Fruit fly (Drosophila melanogaster) whole organism, embryonic: ENCODE data around the gene NijC.

Experiments
- ATbp ChIP-seq: fragments of 200-800 bp; sonication (Bioruptor generic); optimal IDR thresholded peaks from 2 replicates; lab custom pipeline; 2017; ENCODE audit warnings: missing biosample characterization, mild to moderate bottlenecking, missing genetic modification characterization, missing genetic modification reagents
- Atf6 ChIP-seq: fragments of 200-800 bp; sonication (Bioruptor generic); IDR thresholded peaks from 2 replicates; pipeline ENCODE4 v1.3.6; 2022; ENCODE audit warnings: missing biosample characterization, missing genetic modification characterization
- B-H1 ChIP-seq: fragments of 200-800 bp; sonication (Bioruptor generic); IDR thresholded peaks from 3 replicates; pipeline ENCODE4 v1.3.6; 2022; ENCODE audit warnings: missing biosample characterization, missing genetic modification characterization
- Bgb ChIP-seq: fragments of 200-800 bp; sonication (Bioruptor generic); IDR thresholded peaks from 2 replicates; pipeline ENCODE4 v1.3.6; 2022; ENCODE audit warnings: missing biosample characterization, missing genetic modification characterization; ENCODE audit not compliant: partially characterized antibody
- CG10462 ChIP-seq: fragments of 200-800 bp; sonication (Bioruptor generic); optimal IDR thresholded peaks from 2 replicates; lab custom pipeline; 2016; ENCODE audit warnings: missing biosample characterization, missing genetic modification characterization
- CG10979 ChIP-seq: fragments of 200-800 bp; sonication (Bioruptor generic); optimal IDR thresholded peaks from 2 replicates; lab custom pipeline; 2018; ENCODE audit warnings: missing biosample characterization, mild to moderate bottlenecking, missing genetic modification characterization, moderate library complexity
- CG13287 ChIP-seq: fragments of 200-800 bp; sonication (Bioruptor generic); IDR thresholded peaks from 2 replicates; pipeline ENCODE4 v1.3.6; 2022; ENCODE audit warnings: missing biosample characterization, missing genetic modification characterization; ENCODE audit not compliant: partially characterized antibody
- CG13894 ChIP-seq: fragments of 200-800 bp; sonication (Bioruptor generic); optimal IDR thresholded peaks from 3 replicates; lab custom pipeline; 2018; ENCODE audit warnings: missing biosample characterization, mild to moderate bottlenecking, missing genetic modification characterization, moderate library complexity
- CG14710 ChIP-seq: fragments of 200-800 bp; sonication (Bioruptor generic); optimal IDR thresholded peaks from 3 replicates; lab custom pipeline; 2019; ENCODE audit warnings: missing biosample characterization, mild to moderate bottlenecking, missing genetic modification characterization, moderate library complexity
- CG15514 ChIP-seq: fragments of 200-800 bp; sonication (Bioruptor generic); optimal IDR thresholded peaks from 3 replicates; lab custom pipeline; 2017; ENCODE audit warnings: missing biosample characterization, missing genetic modification characterization, mild to moderate bottlenecking, moderate library complexity, missing genetic modification reagents
- CG1832 ChIP-seq: fragments of 200-800 bp; sonication (Bioruptor generic); optimal IDR thresholded peaks from 2 replicates; lab custom pipeline; 2017; ENCODE audit warnings: missing biosample characterization, mild to moderate bottlenecking, missing genetic modification characterization, inconsistent platforms
- CG30020 ChIP-seq: fragments of 200-800 bp; optimal IDR thresholded peaks from 2 replicates; lab custom pipeline; 2019; ENCODE audit warnings: missing biosample characterization, mild to moderate bottlenecking, missing genetic modification characterization, moderate library complexity
- CG34224 ChIP-seq: fragments of 200-800 bp; sonication (Bioruptor generic); IDR thresholded peaks from 3 replicates; pipeline ENCODE4 v1.3.6; 2022; ENCODE audit warnings: missing biosample characterization, missing genetic modification characterization; ENCODE audit not compliant: partially characterized antibody
- CG3847 ChIP-seq: fragments of 200-800 bp; sonication (Bioruptor generic); IDR thresholded peaks from 2 replicates; pipeline ENCODE4 v1.3.6; 2022; ENCODE audit warnings: missing biosample characterization, missing genetic modification characterization
- CG4360 ChIP-seq: fragments of 200-800 bp; sonication (Bioruptor generic); IDR thresholded peaks from 2 replicates; pipeline ENCODE4 v1.3.6; 2022; ENCODE audit warnings: missing biosample characterization, missing genetic modification characterization
- CG5180 ChIP-seq: fragments of 200-800 bp; sonication (Bioruptor generic); optimal IDR thresholded peaks from 3 replicates; lab custom pipeline; 2017; ENCODE audit warnings: missing biosample characterization, missing genetic modification characterization, mild to moderate bottlenecking, moderate library complexity, missing genetic modification reagents
- CG7372 ChIP-seq: fragments of 200-800 bp; sonication (Bioruptor generic); IDR thresholded peaks from 2 replicates; pipeline ENCODE4 v1.3.6; 2022; ENCODE audit warnings: missing biosample characterization, missing genetic modification characterization
- CG7987 ChIP-seq: fragments of 200-800 bp; sonication (Bioruptor generic); optimal IDR thresholded peaks from 2 replicates; lab custom pipeline; 2018; ENCODE audit warnings: missing biosample characterization, mild to moderate bottlenecking, missing genetic modification characterization, moderate library complexity
- CG8290 ChIP-seq, 3 experiments: fragments of 200-800 bp; sonication (Bioruptor generic); optimal IDR thresholded peaks; 2 replicates each; lab custom pipeline; 2016 to 2019; ENCODE audit warnings: missing biosample characterization in 3 of 3, missing genetic modification characterization in 3 of 3, mild to moderate bottlenecking in 2 of 3, moderate library complexity in 1 of 3
- CG8388 ChIP-seq: fragments of 200-800 bp; sonication (Bioruptor generic); optimal IDR thresholded peaks from 2 replicates; lab custom pipeline; 2019; ENCODE audit warnings: missing biosample characterization, mild to moderate bottlenecking, missing genetic modification characterization, moderate library complexity
- CG9932 ChIP-seq: fragments of 200-800 bp; sonication (Bioruptor generic); IDR thresholded peaks from 2 replicates; pipeline ENCODE4 v1.3.6; 2022; ENCODE audit warnings: missing biosample characterization, missing genetic modification characterization
- D19A ChIP-seq: fragments of 200-800 bp; optimal IDR thresholded peaks from 3 replicates; lab custom pipeline; 2019; ENCODE audit warnings: missing biosample characterization, mild to moderate bottlenecking, missing genetic modification characterization, moderate library complexity
- Doc2 ChIP-seq: fragments of 200-800 bp; sonication (Bioruptor generic); IDR thresholded peaks from 2 replicates; pipeline ENCODE4 v1.3.6; 2022; ENCODE audit warnings: missing biosample characterization, missing genetic modification characterization
- Drgx ChIP-seq: fragments of 200-800 bp; sonication (Bioruptor generic); IDR thresholded peaks from 2 replicates; pipeline ENCODE4 v1.3.6; 2022; ENCODE audit warnings: missing biosample characterization, missing genetic modification characterization
- Elba2 ChIP-seq: fragments of 200-800 bp; sonication (Bioruptor generic); optimal IDR thresholded peaks from 3 replicates; lab custom pipeline; 2016; ENCODE audit warnings: missing biosample characterization, missing genetic modification characterization
- HLH54F ChIP-seq: fragments of 200-800 bp; sonication (Bioruptor generic); optimal IDR thresholded peaks from 3 replicates; lab custom pipeline; 2016; ENCODE audit warnings: missing biosample characterization, missing genetic modification characterization
- Hsf ChIP-seq: fragments of 200-800 bp; sonication (Bioruptor generic); optimal IDR thresholded peaks from 3 replicates; lab custom pipeline; 2016; ENCODE audit warnings: missing biosample characterization, missing genetic modification characterization
- Kr ChIP-seq: fragments of 200-800 bp; sonication (Bioruptor generic); optimal IDR thresholded peaks from 2 replicates; lab custom pipeline; 2017; ENCODE audit warnings: missing biosample characterization, mild to moderate bottlenecking, missing genetic modification characterization
- Med ChIP-seq: fragments of 200-800 bp; sonication (Bioruptor generic); peaks from one replicate; lab custom pipeline; 2016; ENCODE audit warnings: missing biosample characterization, missing genetic modification characterization, mild to moderate bottlenecking, inconsistent platforms, moderate library complexity
- Nf-YC ChIP-seq: fragments of 200-800 bp; optimal IDR thresholded peaks from 3 replicates; lab custom pipeline; 2019; ENCODE audit warnings: missing biosample characterization, mild to moderate bottlenecking, missing genetic modification characterization, moderate library complexity
- Ptx1 ChIP-seq: fragments of 200-800 bp; sonication (Bioruptor generic); IDR thresholded peaks from 2 replicates; pipeline ENCODE4 v1.3.6; 2022; ENCODE audit warnings: missing biosample characterization, missing genetic modification characterization
- Sox102F ChIP-seq: fragments of 200-800 bp; sonication (Bioruptor generic); optimal IDR thresholded peaks from 2 replicates; lab custom pipeline; 2018; ENCODE audit warnings: missing biosample characterization, mild to moderate bottlenecking, missing genetic modification characterization, moderate library complexity
- Xrp1 ChIP-seq: fragments of 200-800 bp; sonication (Bioruptor generic); IDR thresholded peaks from 2 replicates; pipeline ENCODE4 v1.3.6; 2022; ENCODE audit warnings: missing biosample characterization, missing genetic modification characterization
- ash1 ChIP-seq: fragments of 200-800 bp; sonication (Bioruptor generic); optimal IDR thresholded peaks from 2 replicates; lab custom pipeline; 2018; ENCODE audit warnings: missing biosample characterization, mild to moderate bottlenecking, missing genetic modification characterization
- bbx ChIP-seq: fragments of 200-800 bp; sonication (Bioruptor generic); IDR thresholded peaks from 2 replicates; pipeline ENCODE4 v1.3.6; 2022; ENCODE audit warnings: missing biosample characterization, missing genetic modification characterization; ENCODE audit not compliant: partially characterized antibody
- cas ChIP-seq: fragments of 200-800 bp; sonication (Bioruptor generic); IDR thresholded peaks from 2 replicates; pipeline ENCODE4 v1.3.6; 2022; ENCODE audit warnings: missing biosample characterization, missing genetic modification characterization
- chinmo ChIP-seq: fragments of 200-800 bp; sonication (Bioruptor generic); IDR thresholded peaks from 4 replicates; pipeline ENCODE4 v1.3.6; 2022; ENCODE audit warnings: missing biosample characterization, missing genetic modification characterization; ENCODE audit not compliant: partially characterized antibody
- dmrt99B ChIP-seq: fragments of 200-800 bp; sonication (Bioruptor generic); optimal IDR thresholded peaks from 2 replicates; lab custom pipeline; 2018; ENCODE audit warnings: missing biosample characterization, mild to moderate bottlenecking, missing genetic modification characterization, moderate library complexity
- en ChIP-seq: fragments of 200-800 bp; sonication (Bioruptor generic); optimal IDR thresholded peaks from 2 replicates; lab custom pipeline; 2016; ENCODE audit warnings: missing biosample characterization, missing genetic modification characterization
- ftz-f1 ChIP-seq: fragments of 200-800 bp; sonication (Bioruptor generic); optimal IDR thresholded peaks from 2 replicates; lab custom pipeline; 2016; ENCODE audit warnings: missing biosample characterization, missing genetic modification characterization
- hkb ChIP-seq, 2 experiments: fragments of 200-800 bp in 1 of 2; fragments of >200 bp in 1 of 2; sonication (Bioruptor generic) in 1 of 2; IDR thresholded peaks in 1 of 2; optimal IDR thresholded peaks in 1 of 2; 2 replicates each; pipeline versions ENCODE4 v1.3.6 to Lab custom; 2017 to 2022; ENCODE audit warnings: missing biosample characterization in 1 of 2, missing genetic modification characterization in 1 of 2
- lola ChIP-seq, 3 experiments: fragments of >200 bp in 2 of 3; fragments of 200-800 bp in 1 of 3; sonication (Bioruptor generic) in 1 of 3; optimal IDR thresholded peaks; 2 replicates each; lab custom pipeline; 2017 to 2019; ENCODE audit warnings: missing biosample characterization in 3 of 3, missing genetic modification characterization in 3 of 3, mild to moderate bottlenecking in 1 of 3, moderate library complexity in 1 of 3
- luna ChIP-seq: fragments of 200-800 bp; sonication (Bioruptor generic); optimal IDR thresholded peaks from 2 replicates; lab custom pipeline; 2016; ENCODE audit warnings: missing biosample characterization, missing genetic modification characterization
- phol ChIP-seq: fragments of 200-800 bp; sonication (Bioruptor generic); optimal IDR thresholded peaks from 3 replicates; lab custom pipeline; 2018; ENCODE audit warnings: missing biosample characterization, mild to moderate bottlenecking, missing genetic modification characterization, moderate library complexity
- salm ChIP-seq: fragments of 200-800 bp; sonication (Bioruptor generic); optimal IDR thresholded peaks from 2 replicates; lab custom pipeline; 2018; ENCODE audit warnings: missing biosample characterization, mild to moderate bottlenecking, missing genetic modification characterization
- schlank ChIP-seq: fragments of 200-800 bp; sonication (Bioruptor generic); optimal IDR thresholded peaks from 2 replicates; lab custom pipeline; 2018; ENCODE audit warnings: missing biosample characterization, mild to moderate bottlenecking, missing genetic modification characterization
- sd ChIP-seq: fragments of 200-800 bp; sonication (Bioruptor generic); optimal IDR thresholded peaks from 3 replicates; lab custom pipeline; 2018; ENCODE audit warnings: missing biosample characterization, mild to moderate bottlenecking, missing genetic modification characterization, moderate library complexity
- sna ChIP-seq: fragments of 200-800 bp; sonication (Bioruptor generic); IDR thresholded peaks from 2 replicates; pipeline ENCODE4 v1.3.6; 2022; ENCODE audit warnings: missing biosample characterization, missing genetic modification characterization; ENCODE audit not compliant: partially characterized antibody
- zf30C ChIP-seq: fragments of 200-800 bp; sonication (Bioruptor generic); optimal IDR thresholded peaks from 3 replicates; lab custom pipeline; 2018; ENCODE audit warnings: missing biosample characterization, mild to moderate bottlenecking, missing genetic modification characterization
- zfh2 ChIP-seq: fragments of 200-800 bp; sonication (Bioruptor generic); optimal IDR thresholded peaks from 2 replicates; lab custom pipeline; 2016; ENCODE audit warnings: missing biosample characterization, missing genetic modification characterization

The NijC gene

DNA sequence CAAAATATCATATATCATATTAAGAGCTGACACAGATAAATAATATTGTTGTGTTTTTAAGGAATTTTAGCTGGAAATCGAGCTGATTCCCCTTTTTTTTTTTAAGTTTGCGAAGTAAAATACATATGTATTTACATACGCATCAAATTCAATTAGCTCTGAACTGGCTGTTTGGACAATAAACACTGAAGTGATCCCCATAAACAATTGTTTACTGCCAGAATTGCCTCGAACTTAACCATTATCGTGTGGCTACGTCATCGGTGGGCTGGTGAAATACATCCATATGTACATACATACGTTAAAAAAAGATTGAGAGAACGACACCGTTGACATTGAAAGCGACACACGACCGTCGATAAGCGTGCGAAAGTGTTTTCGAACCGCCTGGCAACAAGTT, 21.3 kb downstream of the NijC start (continued):
- no peak for TF ChIP-seq salm
- no peak for TF ChIP-seq sna (GFP tag; lab: Robert Waterston, UW)
- no peak for TF ChIP-seq phol
- no peak for TF ChIP-seq lola (GFP tag; optimal IDR thresholded peaks at IDR 0.05; lab: Kevin White, UChicago)
- no peak for TF ChIP-seq CG8388 (GFP tag; lab: Kevin White, UChicago)
- no peak for TF ChIP-seq zfh2 (GFP tag; lab: Kevin White, UChicago)
- no peak for TF ChIP-seq bbx (GFP tag; lab: Robert Waterston, UW)
- no peak for TF ChIP-seq CG14710
- TF ChIP-seq CG10979 (tag; lab: Kevin White, UChicago), result no peak
- no peak for TF ChIP-seq B-H1 (GFP tag; lab: Robert Waterston, UW)
- TF ChIP-seq CG10462, result no peak
- TF ChIP-seq CG7372, result no peak
- peak; percentile 22 for TF ChIP-seq sd
- TF ChIP-seq Xrp1, result 0 out of 2 replicates have a peak, but pooled peaks have one; percentile 9
- TF ChIP-seq ATbp (GFP tag; lab: Kevin White, UChicago), result no peak
- no peak for TF ChIP-seq CG4360
- no peak for TF ChIP-seq D19A
- no peak for TF ChIP-seq CG30020
- no peak for TF ChIP-seq cas (GFP tag; lab: Robert Waterston, UW)
- TF ChIP-seq schlank, result peak; percentile 16
- TF ChIP-seq CG8290 (GFP tag; optimal IDR thresholded peaks at IDR 0.05; lab: Kevin White, UChicago), result no peak
- peak in 1 of 2 experiments; percentile 55 for TF ChIP-seq CG8290 (tag; optimal IDR thresholded peaks at IDR 0.05; lab: Kevin White, UChicago)
- TF ChIP-seq ash1 (GFP tag; lab: Kevin White, UChicago), result no peak
- TF ChIP-seq luna, result no peak
- no peak for TF ChIP-seq en (GFP tag; lab: Kevin White, UChicago)
- TF ChIP-seq Bgb (GFP tag; lab: Robert Waterston, UW), result no peak
- no peak for TF ChIP-seq ftz-f1 (GFP tag; lab: Kevin White, UChicago)
- no peak for TF ChIP-seq Sox102F (GFP tag; lab: Kevin White, UChicago)
- TF ChIP-seq CG7987, result peak; percentile 26

dm6 chr3R:12716894-12717293, 22.0 kb downstream of the NijC start:
- TF ChIP-seq CG3847 (no peak), chinmo (GFP tag; lab: Robert Waterston, UW) (0 out of 4 replicates have a peak, but pooled peaks have one; percentile 39), CG9932 (GFP tag; lab: Robert Waterston, UW) (no peak), Kr (GFP tag; lab: Kevin White, UChicago) (no peak), dmrt99B (tag; lab: Kevin White, UChicago) (no peak), CG13287 (GFP tag; lab: Robert Waterston, UW) (no peak), CG7987 (no peak), CG1832 (GFP tag; lab: Kevin White, UChicago) (no peak), Med (GFP tag; lab: Kevin White, UChicago) (peak; percentile 22), hkb (optimal IDR thresholded peaks at IDR 0.05; lab: Kevin White, UChicago) (no peak), hkb (GFP tag; IDR thresholded peaks at IDR 0.05; lab: Robert Waterston, UW) (no peak), HLH54F (GFP tag; lab: Kevin White, UChicago) (no peak), Elba2 (GFP tag; lab: Kevin White, UChicago) (no peak), Hsf (GFP tag; lab: Kevin White, UChicago) (no peak), CG5180 (GFP tag; lab: Kevin White, UChicago) (no peak), Nf-YC (no peak), zf30C (GFP tag; lab: Kevin White, UChicago) (no peak), Atf6 (GFP tag; lab: Robert Waterston, UW) (0 out of 2 replicates have a peak, but pooled peaks have one; percentile 23), CG13894 (tag; lab: Kevin White, UChicago) (peak; percentile 22), Doc2 (GFP tag; lab: Robert Waterston, UW) (no peak), CG15514 (GFP tag; lab: Kevin White, UChicago) (peak; percentile 97), CG34224 (peak; percentile 38; the same call in 1 of the 3 replicates), Ptx1 (GFP tag; lab: Robert Waterston, UW) (no peak), Drgx (GFP tag; lab: Robert Waterston, UW) (peak; percentile 38; the same call in 1 of the 2 replicates)
